Worm (Caenorhabditis elegans) whole organism, L2 larva: ENCODE measurements around the gene srt-27.

Experiments used
- F13H6.1 ChIP-seq: sonication (generic microtip); optimal IDR thresholded peaks from 2 replicates; lab custom pipeline; 2016; ENCODE audit warnings: missing genetic modification characterization, missing compliant biosample characterization
- ZK546.5 ChIP-seq: sonication (generic microtip); optimal IDR thresholded peaks from 2 replicates; lab custom pipeline; 2017; ENCODE audit warnings: missing biosample characterization, missing genetic modification characterization
- alr-1 ChIP-seq: fragments of 150-350 bp; optimal IDR thresholded peaks from 2 replicates; lab custom pipeline; 2014; ENCODE audit warnings: missing biosample characterization, missing genetic modification characterization
- blmp-1 ChIP-seq: sonication (generic microtip); optimal IDR thresholded peaks from 2 replicates; lab custom pipeline; 2017; ENCODE audit warnings: missing genetic modification characterization, mild to moderate bottlenecking, missing compliant biosample characterization, antibody characterized with exemption, moderate library complexity; ENCODE audit not compliant: insufficient read depth
- crh-2 ChIP-seq: sonication (generic microtip); optimal IDR thresholded peaks from 2 replicates; lab custom pipeline; 2017; ENCODE audit warnings: missing biosample characterization, missing genetic modification characterization
- dmd-4 ChIP-seq: sonication (generic microtip); optimal IDR thresholded peaks from 2 replicates; lab custom pipeline; 2017; ENCODE audit warnings: missing biosample characterization, missing genetic modification characterization
- egl-27 ChIP-seq: sonication (generic microtip); optimal IDR thresholded peaks from 3 replicates; lab custom pipeline; 2017; ENCODE audit warnings: missing biosample characterization, missing genetic modification reagents, missing genetic modification characterization
- elt-3 ChIP-seq: sonication (generic microtip); optimal IDR thresholded peaks from 2 replicates; lab custom pipeline; 2017; ENCODE audit warnings: missing biosample characterization, missing genetic modification characterization
- fos-1 ChIP-seq: fragments of 150-350 bp; optimal IDR thresholded peaks from 2 replicates; lab custom pipeline; 2014; ENCODE audit warnings: missing biosample characterization, missing genetic modification characterization
- gmeb-1 ChIP-seq: fragments of 150-350 bp; optimal IDR thresholded peaks from 2 replicates; lab custom pipeline; 2014; ENCODE audit warnings: missing biosample characterization, missing genetic modification characterization
- lin-11 ChIP-seq: fragments of 150-350 bp; sonication (generic microtip); optimal IDR thresholded peaks from 2 replicates; lab custom pipeline; 2014; ENCODE audit warnings: missing biosample characterization, missing genetic modification characterization, inconsistent platforms, mixed read lengths
- lin-13 ChIP-seq: fragments of 150-350 bp; optimal IDR thresholded peaks from 2 replicates; lab custom pipeline; 2014; ENCODE audit warnings: missing biosample characterization, missing genetic modification reagents, missing genetic modification characterization
- lin-39 ChIP-seq: fragments of 150-350 bp; optimal IDR thresholded peaks from 2 replicates; lab custom pipeline; 2014; ENCODE audit warnings: missing biosample characterization, missing genetic modification reagents, missing genetic modification characterization
- lsy-2 ChIP-seq, 2 experiments: fragments of 150-350 bp in 1 of 2; sonication (generic microtip) in 1 of 2; optimal IDR thresholded peaks; 2 replicates each; lab custom pipeline; 2014 to 2017; ENCODE audit warnings: missing biosample characterization in 2 of 2, missing genetic modification characterization in 2 of 2
- mbf-1 ChIP-seq: sonication (generic microtip); optimal IDR thresholded peaks from 2 replicates; lab custom pipeline; 2017; ENCODE audit warnings: missing biosample characterization, missing genetic modification characterization
- mdl-1 ChIP-seq, 2 experiments: fragments of 150-350 bp in 1 of 2; sonication (generic microtip) in 1 of 2; optimal IDR thresholded peaks; 2 replicates each; lab custom pipeline; 2017; ENCODE audit warnings: missing biosample characterization in 2 of 2, missing genetic modification characterization in 2 of 2
- nhr-10 ChIP-seq: sonication (generic microtip); optimal IDR thresholded peaks from 2 replicates; lab custom pipeline; 2017; ENCODE audit warnings: missing biosample characterization, missing genetic modification characterization
- nhr-12 ChIP-seq: fragments of 150-350 bp; optimal IDR thresholded peaks from 2 replicates; lab custom pipeline; 2014; ENCODE audit warnings: missing biosample characterization, missing genetic modification characterization
- nhr-129 ChIP-seq: fragments of 150-350 bp; optimal IDR thresholded peaks from 2 replicates; lab custom pipeline; 2014; ENCODE audit warnings: missing biosample characterization, missing genetic modification characterization
- nhr-21 ChIP-seq: fragments of 150-350 bp; optimal IDR thresholded peaks from 2 replicates; lab custom pipeline; 2014; ENCODE audit warnings: missing biosample characterization, missing genetic modification characterization
- nhr-237 ChIP-seq: fragments of 150-350 bp; optimal IDR thresholded peaks from 2 replicates; lab custom pipeline; 2014; ENCODE audit warnings: missing biosample characterization, missing genetic modification characterization
- nhr-25 ChIP-seq: fragments of 150-350 bp; sonication (generic microtip); optimal IDR thresholded peaks from 3 replicates; lab custom pipeline; 2014; ENCODE audit warnings: missing biosample characterization, missing genetic modification characterization
- nhr-6 ChIP-seq: fragments of 150-350 bp; optimal IDR thresholded peaks from 2 replicates; lab custom pipeline; 2014; ENCODE audit warnings: missing biosample characterization, missing genetic modification characterization
- peb-1 ChIP-seq: fragments of 150-350 bp; optimal IDR thresholded peaks from 2 replicates; lab custom pipeline; 2014; ENCODE audit warnings: missing biosample characterization, missing genetic modification characterization
- skn-1 ChIP-seq: sonication (generic microtip); optimal IDR thresholded peaks from 2 replicates; lab custom pipeline; 2017; ENCODE audit warnings: missing biosample characterization, missing genetic modification characterization
- sma-3 ChIP-seq: sonication (generic microtip); optimal IDR thresholded peaks from 2 replicates; lab custom pipeline; 2016; ENCODE audit warnings: missing genetic modification reagents, missing genetic modification characterization, missing compliant biosample characterization
- sma-9 ChIP-seq, 2 experiments: fragments of 150-350 bp in 1 of 2; sonication (generic microtip) in 1 of 2; optimal IDR thresholded peaks; 2 replicates each; lab custom pipeline; 2014 to 2016; ENCODE audit warnings: missing genetic modification characterization in 2 of 2, mild to moderate bottlenecking in 1 of 2, missing biosample characterization in 1 of 2, missing compliant biosample characterization in 1 of 2, missing genetic modification reagents in 1 of 2, moderate library complexity in 1 of 2
- snpc-4 ChIP-seq: fragments of 150-350 bp; optimal IDR thresholded peaks from 2 replicates; lab custom pipeline; 2014; ENCODE audit warnings: missing biosample characterization, missing genetic modification characterization
- unc-39 ChIP-seq: fragments of 150-350 bp; optimal IDR thresholded peaks from 2 replicates; lab custom pipeline; 2014; ENCODE audit warnings: missing biosample characterization, missing genetic modification characterization
- unc-55 ChIP-seq: fragments of 150-350 bp; sonication (generic microtip); optimal IDR thresholded peaks from 3 replicates; lab custom pipeline; 2014; ENCODE audit warnings: missing biosample characterization, missing genetic modification reagents, missing genetic modification characterization
- zag-1 ChIP-seq: fragments of 150-350 bp; optimal IDR thresholded peaks from 2 replicates; lab custom pipeline; 2014; ENCODE audit warnings: missing biosample characterization, missing genetic modification characterization
- ztf-1 ChIP-seq: fragments of 200-800 bp; sonication (Bioruptor generic); conservative IDR thresholded peaks from 2 replicates; pipeline ENCODE4 v1.3.6; 2022; ENCODE audit warnings: missing genetic modification characterization, missing compliant biosample characterization
- ztf-4 ChIP-seq: fragments of 150-350 bp; optimal IDR thresholded peaks from 2 replicates; lab custom pipeline; 2014; ENCODE audit warnings: missing biosample characterization, missing genetic modification characterization

Gene srt-27

ce11 chrV:2761470-2761869, 40.8 kb upstream of the srt-27 start:
- TF ChIP-seq lin-39 (tag; lab: Kevin White, UChicago) (no peak), nhr-10 (no peak), nhr-6 (tag; lab: Kevin White, UChicago) (no peak), egl-27 (no peak), fos-1 (tag; lab: Kevin White, UChicago) (no peak), sma-3 (GFP tag; lab: Kevin White, UChicago) (no peak), nhr-21 (no peak), unc-55 (GFP tag; lab: Kevin White, UChicago) (no peak), ztf-4 (no peak), nhr-25 (tag; lab: Kevin White, UChicago) (no peak), alr-1 (tag; lab: Kevin White, UChicago) (no peak), unc-39 (tag; lab: Kevin White, UChicago) (no peak), lin-11 (no peak), gmeb-1 (no peak), nhr-129 (tag; lab: Kevin White, UChicago) (no peak), blmp-1 (no peak), zag-1 (tag; lab: Kevin White, UChicago) (no peak), sma-9 (GFP tag; optimal IDR thresholded peaks at IDR 0.05; lab: Kevin White, UChicago) (no peak), sma-9 (tag; optimal IDR thresholded peaks at IDR 0.05; lab: Kevin White, UChicago) (no peak)

- TF ChIP-seq sma-3 (GFP tag; lab: Kevin White, UChicago): no peak
- TF ChIP-seq dmd-4 (tag; lab: Kevin White, UChicago): no peak
- no peak for TF ChIP-seq peb-1 (tag; lab: Kevin White, UChicago)
- no peak for TF ChIP-seq ztf-1 (GFP tag; lab: Robert Waterston, UW)
- TF ChIP-seq skn-1: no peak
- TF ChIP-seq lin-39 (tag; lab: Kevin White, UChicago): no peak
- TF ChIP-seq elt-3 (tag; lab: Kevin White, UChicago): no peak
- TF ChIP-seq sma-9 (GFP tag; optimal IDR thresholded peaks at IDR 0.05; lab: Kevin White, UChicago): no peak
- no peak for TF ChIP-seq sma-9 (tag; optimal IDR thresholded peaks at IDR 0.05; lab: Kevin White, UChicago)
- no peak for TF ChIP-seq snpc-4 (tag; lab: Kevin White, UChicago)
- TF ChIP-seq gmeb-1: no peak
- no peak for TF ChIP-seq F13H6.1 (tag; lab: Kevin White, UChicago)
- no peak for TF ChIP-seq nhr-12 (tag; lab: Kevin White, UChicago)
- no peak for TF ChIP-seq lsy-2 (tag; optimal IDR thresholded peaks at IDR 0.05; lab: Kevin White, UChicago)
- TF ChIP-seq mbf-1 (tag; lab: Kevin White, UChicago): no peak
- no peak for TF ChIP-seq crh-2 (tag; lab: Kevin White, UChicago)
- TF ChIP-seq nhr-237 (tag; lab: Kevin White, UChicago): no peak
Observed at ce11 chrV:2759456-2759855, 38.8 kb upstream of the srt-27 start, which contains the start of gene srg-58. Gene srg-58 (minus strand): TSS chrV:2759556.

ce11 chrV:2758437-2758836, 37.8 kb upstream of the srt-27 start:
- TF ChIP-seq nhr-10 (no peak), sma-3 (GFP tag; lab: Kevin White, UChicago) (no peak), nhr-12 (tag; lab: Kevin White, UChicago) (no peak), fos-1 (tag; lab: Kevin White, UChicago) (no peak), mdl-1 (tag; optimal IDR thresholded peaks at IDR 0.05; lab: Kevin White, UChicago) (no peak), nhr-6 (tag; lab: Kevin White, UChicago) (no peak), lin-13 (no peak), ZK546.5 (tag; lab: Kevin White, UChicago) (no peak)

- no peak for TF ChIP-seq peb-1 (tag; lab: Kevin White, UChicago)
- no peak for TF ChIP-seq lin-13
- TF ChIP-seq alr-1 (tag; lab: Kevin White, UChicago): no peak
Observed at ce11 chrV:2757226-2757893, 36.7 kb upstream of the srt-27 start, which contains the start of gene srx-28. Gene srx-28 (minus strand): TSS chrV:2757276.

- TF ChIP-seq peb-1 (tag; lab: Kevin White, UChicago): no peak
Observed at ce11 chrV:2753007-2753406, 32.3 kb upstream of the srt-27 start, which contains the start of gene srx-26. Gene srx-26 (minus strand): TSS chrV:2753107.
